Worm (Caenorhabditis elegans): ENCODE results near the gene srd-12.

The srd-12 gene

DNA sequence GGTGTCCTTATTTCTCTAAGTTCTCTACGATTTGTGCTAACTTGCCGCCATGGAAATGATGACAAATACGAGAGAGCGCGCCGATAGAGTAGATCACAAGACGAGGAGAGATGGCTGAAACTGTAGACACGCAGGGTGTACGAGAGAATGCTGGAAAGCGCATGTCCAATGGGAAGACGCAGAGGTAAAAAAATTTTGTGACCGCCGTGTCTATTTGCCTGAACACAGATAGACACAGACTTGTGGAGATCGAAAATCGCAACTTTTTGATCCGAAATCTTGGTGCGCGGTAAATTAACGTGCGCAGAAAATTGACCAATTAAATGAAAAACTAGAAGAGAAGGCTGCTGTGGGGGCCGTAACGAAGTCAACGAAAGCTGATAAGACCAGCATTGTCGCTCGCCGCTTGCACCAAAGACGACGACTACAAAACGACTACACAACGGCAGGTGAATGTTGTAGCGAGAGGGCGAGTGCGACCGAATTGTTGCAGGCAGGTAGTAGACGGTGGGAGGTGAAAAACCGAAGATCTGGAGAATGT lies 27.1 kb upstream of the srd-12 start (continued):
- TF ChIP-seq nhr-84 (tag; optimal IDR thresholded peaks at IDR 0.05) = no peak
- peak; percentile 95 for TF ChIP-seq nhr-71 (tag; optimal IDR thresholded peaks at IDR 0.05)
- TF ChIP-seq unc-62 (GFP tag; optimal IDR thresholded peaks at IDR 0.05) = no peak
- peak; percentile 99 for TF ChIP-seq nhr-85 (tag)
- peak; percentile 69 to 79 for TF ChIP-seq lin-35 (GFP tag; optimal IDR thresholded peaks at IDR 0.05)
- peak; percentile 56; the same call in 1 of the 2 replicates for TF ChIP-seq ceh-88 (GFP tag; IDR thresholded peaks at IDR 0.05)
- no peak for TF ChIP-seq ceh-8 (GFP tag; optimal IDR thresholded peaks at IDR 0.05)
- no peak for TF ChIP-seq pag-3 (tag; optimal IDR thresholded peaks at IDR 0.05; ENCODE audit: borderline replicate concordance, insufficient read depth)
- TF ChIP-seq pqm-1 (tag; optimal IDR thresholded peaks at IDR 0.05) = no peak
- no peak for TF ChIP-seq lin-15B (tag; optimal IDR thresholded peaks at IDR 0.05)
- peak; percentile 87 for TF ChIP-seq nhr-47 (tag; optimal IDR thresholded peaks at IDR 0.05)
- TF ChIP-seq unc-86 (tag; optimal IDR thresholded peaks at IDR 0.05) = peak; percentile 1
- TF ChIP-seq fos-1 (tag; optimal IDR thresholded peaks at IDR 0.05) = peak; percentile 48
- peak; percentile 45 for TF ChIP-seq nhr-237 (tag; optimal IDR thresholded peaks at IDR 0.05)
- no peak for TF ChIP-seq efl-3 (GFP tag; optimal IDR thresholded peaks at IDR 0.05)
- TF ChIP-seq lsy-2 (tag; optimal IDR thresholded peaks at IDR 0.05) = peak; percentile 73 to 81
- peak; percentile 4 for TF ChIP-seq unc-130 (tag; optimal IDR thresholded peaks at IDR 0.05)
- TF ChIP-seq tlp-1 (tag; optimal IDR thresholded peaks at IDR 0.05) = no peak
- peak; percentile 93 for TF ChIP-seq snu-23 (GFP tag; optimal IDR thresholded peaks at IDR 0.05)
- no peak for TF ChIP-seq zip-4 (GFP tag; optimal IDR thresholded peaks at IDR 0.05)
- peak; percentile 81 for TF ChIP-seq swsn-7 (tag; optimal IDR thresholded peaks at IDR 0.05)
- peak; percentile 70 for TF ChIP-seq grh-1 (GFP tag; IDR thresholded peaks at IDR 0.05)
- peak; percentile 36; the same call in 1 of the 2 replicates for TF ChIP-seq unc-98 (GFP tag; IDR thresholded peaks at IDR 0.05)
- no peak for TF ChIP-seq elt-2 (tag; optimal IDR thresholded peaks at IDR 0.05)
- peak; percentile 54 for TF ChIP-seq snpc-4 (tag; optimal IDR thresholded peaks at IDR 0.05)
- peak; percentile 18 for TF ChIP-seq sup-37 (GFP tag; optimal IDR thresholded peaks at IDR 0.05)
- peak; percentile 48 to 68 (median 54) for TF ChIP-seq dpl-1 (GFP tag; optimal IDR thresholded peaks at IDR 0.05)
- TF ChIP-seq ama-1 (optimal IDR thresholded peaks at IDR 0.05) = no peak
- peak; percentile 78 for TF ChIP-seq jun-1 (tag; optimal IDR thresholded peaks at IDR 0.05)
- no peak for TF ChIP-seq nhr-76 (tag; optimal IDR thresholded peaks at IDR 0.05)
- TF ChIP-seq C04F5.9 (tag; optimal IDR thresholded peaks at IDR 0.05) = peak; percentile 16
- peak; percentile 72 to 81 for TF ChIP-seq efl-1 (optimal IDR thresholded peaks at IDR 0.05)
- TF ChIP-seq efl-1 (GFP tag; optimal IDR thresholded peaks at IDR 0.05 in 1 of 2) = peak; percentile 39 to 93
- TF ChIP-seq ces-1 (GFP tag; optimal IDR thresholded peaks at IDR 0.05) = no peak
- TF ChIP-seq aly-2 (tag; optimal IDR thresholded peaks at IDR 0.05) = no peak
- TF ChIP-seq lin-14 (GFP tag; optimal IDR thresholded peaks at IDR 0.05) = peak; percentile 96

DNA sequence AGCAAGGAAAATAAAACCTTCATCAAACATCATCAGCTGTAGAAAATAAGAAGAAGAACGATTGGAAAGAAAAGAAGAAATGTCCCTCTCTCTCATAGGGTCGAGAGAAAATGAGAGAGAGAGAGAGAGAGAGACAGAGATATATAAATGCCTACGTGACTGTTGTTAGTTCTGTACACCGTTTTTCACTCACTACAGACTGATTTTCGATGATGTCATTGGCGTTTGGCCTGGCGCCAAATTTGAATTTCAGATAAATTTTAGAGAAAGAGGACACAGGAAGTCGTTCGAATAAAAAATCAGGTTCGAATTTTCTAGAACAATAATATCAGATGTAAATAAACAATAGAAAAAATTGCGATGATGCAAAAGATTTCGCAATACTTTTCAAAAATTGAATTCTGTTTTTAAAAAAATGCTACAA lies 25.9 kb upstream of the srd-12 start:
- TF ChIP-seq lin-13 (GFP tag; optimal IDR thresholded peaks at IDR 0.05) (peak; percentile 47), grh-1 (GFP tag; IDR thresholded peaks at IDR 0.05) (peak; percentile 48; the same call in 1 of the 2 replicates), jun-1 (tag; optimal IDR thresholded peaks at IDR 0.05) (peak; percentile 55), mef-2 (tag; optimal IDR thresholded peaks at IDR 0.05) (no peak), sptf-1 (tag; optimal IDR thresholded peaks at IDR 0.05) (no peak), rnt-1 (tag; optimal IDR thresholded peaks at IDR 0.05) (peak; percentile 31), aha-1 (tag; optimal IDR thresholded peaks at IDR 0.05) (peak; percentile 93), ceh-63 (GFP tag; optimal IDR thresholded peaks at IDR 0.05) (no peak), ceh-90 (tag; optimal IDR thresholded peaks at IDR 0.05) (no peak), Y116A8C.19 (tag; optimal IDR thresholded peaks at IDR 0.05; ENCODE audit: borderline replicate concordance) (no peak), lsy-2 (tag; optimal IDR thresholded peaks at IDR 0.05) (peak; percentile 44 to 53), C16A3.4 (tag; optimal IDR thresholded peaks at IDR 0.05) (peak; percentile 41), snu-23 (GFP tag; optimal IDR thresholded peaks at IDR 0.05) (peak; percentile 79), snpc-4 (tag; optimal IDR thresholded peaks at IDR 0.05) (no peak), hlh-17 (GFP tag; optimal IDR thresholded peaks at IDR 0.05; ENCODE audit: borderline replicate concordance) (no peak), nhr-71 (tag; optimal IDR thresholded peaks at IDR 0.05) (peak; percentile 79), pqm-1 (tag; optimal IDR thresholded peaks at IDR 0.05) (no peak), isw-1 (GFP tag; IDR thresholded peaks at IDR 0.05) (no peak), xbp-1 (tag; optimal IDR thresholded peaks at IDR 0.05) (peak; percentile 39), swsn-7 (tag; optimal IDR thresholded peaks at IDR 0.05) (peak; percentile 32), vab-15 (tag; optimal IDR thresholded peaks at IDR 0.05) (no peak), nhr-90 (tag; optimal IDR thresholded peaks at IDR 0.05; ENCODE audit: poor library complexity) (peak; percentile 62), ces-1 (GFP tag; optimal IDR thresholded peaks at IDR 0.05) (no peak), C04F5.9 (tag; optimal IDR thresholded peaks at IDR 0.05) (no peak), blmp-1 (tag; optimal IDR thresholded peaks at IDR 0.05) (peak; percentile 59), nhr-20 (tag; optimal IDR thresholded peaks at IDR 0.05) (peak; percentile 84), ceh-8 (GFP tag; optimal IDR thresholded peaks at IDR 0.05) (no peak)
